Worm (Caenorhabditis elegans) whole organism, L4 larva: ENCODE measurements around the gene flp-27.

Experiments
- R02D3.7 ChIP-seq: fragments of 150-350 bp; sonication (generic microtip); optimal IDR thresholded peaks from 3 replicates; lab custom pipeline; 2014; ENCODE audit warnings: missing biosample characterization, missing genetic modification characterization
- Y105C5A.15 ChIP-seq: fragments of 200-800 bp; sonication (Bioruptor generic); IDR thresholded peaks from 2 replicates; pipeline ENCODE4 v1.3.6; 2022; ENCODE audit warnings: missing genetic modification characterization, missing compliant biosample characterization
- daf-16 ChIP-seq, 3 experiments: sonication (generic microtip); optimal IDR thresholded peaks; 2 replicates each; lab custom pipeline; 2016 to 2017; ENCODE audit warnings: missing genetic modification characterization in 3 of 3, missing genetic modification reagents in 3 of 3, mild to moderate bottlenecking in 2 of 3, missing compliant biosample characterization in 2 of 3, missing biosample characterization in 1 of 3, moderate library complexity in 1 of 3
- dpl-1 ChIP-seq: fragments of 150-350 bp; optimal IDR thresholded peaks from 2 replicates; lab custom pipeline; 2014; ENCODE audit warnings: missing biosample characterization, missing genetic modification reagents, missing genetic modification characterization
- jun-1 ChIP-seq: fragments of 150-350 bp; optimal IDR thresholded peaks from 2 replicates; lab custom pipeline; 2014; ENCODE audit warnings: missing biosample characterization, missing genetic modification reagents, missing genetic modification characterization
- lin-29 ChIP-seq: fragments of 200-800 bp; sonication (Bioruptor generic); IDR thresholded peaks from 2 replicates; pipeline ENCODE4 v1.3.6; 2022; ENCODE audit warnings: missing genetic modification reagents, missing genetic modification characterization, missing compliant biosample characterization
- nhr-28 ChIP-seq: fragments of 150-350 bp; optimal IDR thresholded peaks from 2 replicates; lab custom pipeline; 2014; ENCODE audit warnings: missing biosample characterization, missing genetic modification characterization
- unc-39 ChIP-seq: sonication (generic microtip); optimal IDR thresholded peaks from 2 replicates; lab custom pipeline; 2017; ENCODE audit warnings: missing biosample characterization, missing genetic modification characterization

- TF ChIP-seq dpl-1 (no peak), lin-29 (GFP tag; lab: Robert Waterston, UW) (no peak), R02D3.7 (tag; lab: Kevin White, UChicago) (no peak), Y105C5A.15 (GFP tag; lab: Robert Waterston, UW) (no peak), unc-39 (no peak), jun-1 (tag; lab: Kevin White, UChicago) (no peak), nhr-28 (tag; lab: Kevin White, UChicago) (no peak), daf-16 (GFP tag; optimal IDR thresholded peaks at IDR 0.05; lab: Kevin White, UChicago) (no peak), daf-16 (tag; optimal IDR thresholded peaks at IDR 0.05; lab: Kevin White, UChicago) (no peak)
Observed at ce11 chrII:5730343-5731083, 49.7 kb downstream of the flp-27 start, which contains the start of the genes C18A3.7 and C18A3.11.
